Worm (Caenorhabditis elegans): ENCODE results near the gene F42G4.6.

Gene F42G4.6

DNA sequence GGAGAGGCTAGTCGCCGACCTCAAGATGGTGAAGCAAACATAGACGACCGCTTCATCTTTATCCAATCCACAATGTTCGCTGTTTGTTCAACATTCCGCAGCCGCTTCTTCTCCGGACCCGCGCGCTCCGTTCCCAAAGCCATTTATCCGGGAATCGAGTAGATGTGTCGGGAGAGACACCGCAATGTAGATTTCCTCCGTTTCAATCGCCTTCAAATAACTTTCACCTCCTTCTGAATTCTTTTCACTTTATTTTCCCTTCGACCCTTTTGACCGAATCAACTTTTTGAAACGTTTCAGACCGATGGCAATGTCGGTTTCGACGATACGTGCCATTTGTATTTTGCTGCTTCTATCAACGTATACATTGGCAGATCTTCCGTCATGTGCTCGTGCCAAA, 28.5 kb downstream of the F42G4.6 start, which contains the start of gene pqn-32:
Gene pqn-32 (plus strand): TSS at position 301 of the 400 bp plus-strand sequence.
- TF ChIP-seq unc-39 (tag; optimal IDR thresholded peaks at IDR 0.05): no peak
- no peak for TF ChIP-seq mdl-1 (tag; optimal IDR thresholded peaks at IDR 0.05)
- TF ChIP-seq nhr-25 (tag; optimal IDR thresholded peaks at IDR 0.05): no peak
- no peak for TF ChIP-seq nhr-77 (tag; optimal IDR thresholded peaks at IDR 0.05)
- no peak for TF ChIP-seq ceh-16 (tag; optimal IDR thresholded peaks at IDR 0.05)
- no peak for TF ChIP-seq lin-13 (GFP tag; optimal IDR thresholded peaks at IDR 0.05)
- TF ChIP-seq ztf-11 (tag; optimal IDR thresholded peaks at IDR 0.05): no peak
- no peak for TF ChIP-seq Y55F3AM.14 (GFP tag; optimal IDR thresholded peaks at IDR 0.05)
- no peak for TF ChIP-seq skn-1 (tag; optimal IDR thresholded peaks at IDR 0.05)
- no peak for TF ChIP-seq fos-1 (tag; optimal IDR thresholded peaks at IDR 0.05)
- no peak for TF ChIP-seq peb-1 (tag; optimal IDR thresholded peaks at IDR 0.05)
- TF ChIP-seq nhr-6 (tag; optimal IDR thresholded peaks at IDR 0.05): no peak
- TF ChIP-seq sma-9 (GFP tag; optimal IDR thresholded peaks at IDR 0.05): no peak
- no peak for TF ChIP-seq sma-9 (tag; optimal IDR thresholded peaks at IDR 0.05)
- no peak for TF ChIP-seq egl-27 (tag; optimal IDR thresholded peaks at IDR 0.05)
- no peak for TF ChIP-seq elt-1 (tag; optimal IDR thresholded peaks at IDR 0.05)
- TF ChIP-seq dmd-4 (tag; optimal IDR thresholded peaks at IDR 0.05): no peak
- no peak for TF ChIP-seq lin-11 (tag; optimal IDR thresholded peaks at IDR 0.05)
- no peak for TF ChIP-seq nhr-11 (tag; optimal IDR thresholded peaks at IDR 0.05)
- no peak for TF ChIP-seq ztf-4 (tag; optimal IDR thresholded peaks at IDR 0.05)
- TF ChIP-seq F13H6.1 (tag; optimal IDR thresholded peaks at IDR 0.05): no peak

ce11 chrII:13116710-13117109, 37.5 kb downstream of the F42G4.6 start, which contains the start of gene rict-1:
Gene rict-1 (minus strand): TSS chrII:13116810.
- TF ChIP-seq mbf-1 (tag; optimal IDR thresholded peaks at IDR 0.05): no peak
- TF ChIP-seq skn-1 (tag; optimal IDR thresholded peaks at IDR 0.05): no peak
- no peak for TF ChIP-seq nhr-6 (tag; optimal IDR thresholded peaks at IDR 0.05)
- TF ChIP-seq nhr-237 (tag; optimal IDR thresholded peaks at IDR 0.05): no peak
- TF ChIP-seq nhr-23 (tag; optimal IDR thresholded peaks at IDR 0.05): no peak
- no peak for TF ChIP-seq alr-1 (tag; optimal IDR thresholded peaks at IDR 0.05)
- no peak for TF ChIP-seq nhr-10 (tag; optimal IDR thresholded peaks at IDR 0.05)
- TF ChIP-seq zag-1 (tag; optimal IDR thresholded peaks at IDR 0.05): no peak
- no peak for TF ChIP-seq ama-1 (optimal IDR thresholded peaks at IDR 0.05)
- no peak for TF ChIP-seq blmp-1 (tag; optimal IDR thresholded peaks at IDR 0.05; ENCODE audit: insufficient read depth)
- no peak for TF ChIP-seq ztf-1 (GFP tag; conservative IDR thresholded peaks at IDR 0.05)
- TF ChIP-seq aly-2 (tag; optimal IDR thresholded peaks at IDR 0.05): no peak
- no peak for TF ChIP-seq elt-1 (tag; optimal IDR thresholded peaks at IDR 0.05)
- TF ChIP-seq nhr-25 (tag; optimal IDR thresholded peaks at IDR 0.05): no peak
- TF ChIP-seq sem-4 (tag; optimal IDR thresholded peaks at IDR 0.05): no peak
- no peak for TF ChIP-seq F13H6.1 (tag; optimal IDR thresholded peaks at IDR 0.05)
- TF ChIP-seq sma-9 (GFP tag; optimal IDR thresholded peaks at IDR 0.05): no peak
- TF ChIP-seq sma-9 (tag; optimal IDR thresholded peaks at IDR 0.05): no peak
- TF ChIP-seq ceh-16 (tag; optimal IDR thresholded peaks at IDR 0.05): no peak
- TF ChIP-seq nhr-21 (tag; optimal IDR thresholded peaks at IDR 0.05): no peak
- no peak for TF ChIP-seq Y55F3AM.14 (GFP tag; optimal IDR thresholded peaks at IDR 0.05)

DNA sequence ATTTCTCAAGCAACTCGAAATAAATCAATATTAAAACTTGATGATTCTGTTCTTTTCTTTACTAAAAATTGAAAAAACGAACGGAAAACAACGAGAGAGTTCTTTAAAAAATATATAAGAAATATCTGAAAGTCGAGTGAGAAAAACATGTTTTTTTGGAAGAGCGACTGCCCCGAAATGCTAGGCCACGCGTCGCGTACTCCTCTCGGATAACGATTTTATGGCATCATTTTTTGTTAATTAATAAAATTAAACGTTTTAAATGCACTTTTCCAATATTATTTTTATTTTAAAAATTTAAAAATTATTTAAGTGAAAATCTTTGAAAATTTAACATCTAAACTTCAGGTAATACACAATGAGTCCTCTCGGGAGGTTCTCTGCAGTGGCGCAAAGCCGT, 38.0 kb downstream of the F42G4.6 start, which contains the start of gene gfm-1:
Gene gfm-1 (plus strand): TSS at position 349 of the 400 bp plus-strand sequence.
- no peak for TF ChIP-seq egl-27 (tag; optimal IDR thresholded peaks at IDR 0.05)
- peak; percentile 73 for TF ChIP-seq snpc-4 (tag; optimal IDR thresholded peaks at IDR 0.05)
- TF ChIP-seq zag-1 (tag; optimal IDR thresholded peaks at IDR 0.05): no peak
- TF ChIP-seq nhr-237 (tag; optimal IDR thresholded peaks at IDR 0.05): no peak
- TF ChIP-seq ama-1 (optimal IDR thresholded peaks at IDR 0.05): no peak
- no peak for TF ChIP-seq ceh-16 (tag; optimal IDR thresholded peaks at IDR 0.05)
- TF ChIP-seq unc-55 (GFP tag; optimal IDR thresholded peaks at IDR 0.05): peak; percentile 70
- TF ChIP-seq nhr-129 (tag; optimal IDR thresholded peaks at IDR 0.05): no peak
- no peak for TF ChIP-seq elt-1 (tag; optimal IDR thresholded peaks at IDR 0.05)
- peak; percentile 50 for TF ChIP-seq crh-2 (tag; optimal IDR thresholded peaks at IDR 0.05)
- peak; percentile 71 for TF ChIP-seq F13H6.1 (tag; optimal IDR thresholded peaks at IDR 0.05)
- no peak for TF ChIP-seq unc-62 (GFP tag; optimal IDR thresholded peaks at IDR 0.05)
- peak; percentile 69 for TF ChIP-seq C34F6.9 (tag; optimal IDR thresholded peaks at IDR 0.05)
- TF ChIP-seq unc-39 (tag; optimal IDR thresholded peaks at IDR 0.05): no peak
- TF ChIP-seq nhr-21 (tag; optimal IDR thresholded peaks at IDR 0.05): peak; percentile 21
- peak; percentile 75 for TF ChIP-seq gmeb-1 (tag; optimal IDR thresholded peaks at IDR 0.05)
- TF ChIP-seq lin-13 (GFP tag; optimal IDR thresholded peaks at IDR 0.05): no peak
- peak in 1 of 2 experiments; percentile 12 for TF ChIP-seq mdl-1 (tag; optimal IDR thresholded peaks at IDR 0.05)
- peak; percentile 80 for TF ChIP-seq sma-3 (GFP tag; optimal IDR thresholded peaks at IDR 0.05)
- peak; percentile 82 for TF ChIP-seq sma-9 (GFP tag; optimal IDR thresholded peaks at IDR 0.05)
- no peak for TF ChIP-seq sma-9 (tag; optimal IDR thresholded peaks at IDR 0.05)
- no peak for TF ChIP-seq aly-2 (tag; optimal IDR thresholded peaks at IDR 0.05)
- TF ChIP-seq blmp-1 (tag; optimal IDR thresholded peaks at IDR 0.05; ENCODE audit: insufficient read depth): no peak
- TF ChIP-seq lsy-2 (tag; optimal IDR thresholded peaks at IDR 0.05): peak; percentile 44 to 77
- TF ChIP-seq mab-5 (tag; optimal IDR thresholded peaks at IDR 0.05): no peak
- peak; percentile 22 for TF ChIP-seq fos-1 (tag; optimal IDR thresholded peaks at IDR 0.05)
- TF ChIP-seq ceh-82 (tag; optimal IDR thresholded peaks at IDR 0.05): no peak
- peak; percentile 72 for TF ChIP-seq sem-4 (tag; optimal IDR thresholded peaks at IDR 0.05)
- TF ChIP-seq nhr-77 (tag; optimal IDR thresholded peaks at IDR 0.05): no peak
- no peak for TF ChIP-seq ztf-4 (tag; optimal IDR thresholded peaks at IDR 0.05)
- peak; percentile 1 for TF ChIP-seq lin-11 (tag; optimal IDR thresholded peaks at IDR 0.05)
- TF ChIP-seq R02D3.7 (tag; optimal IDR thresholded peaks at IDR 0.05): no peak
- TF ChIP-seq peb-1 (tag; optimal IDR thresholded peaks at IDR 0.05): no peak

Data from whole organism, L2 larva.